Worm (Caenorhabditis elegans) whole organism, L3 larva: ENCODE results near the gene aakg-3.

Experiments used
- ama-1 ChIP-seq: fragments of 150-350 bp; optimal IDR thresholded peaks from 2 replicates; lab custom pipeline; 2018
- daf-12 ChIP-seq: fragments of 150-350 bp; optimal IDR thresholded peaks from 2 replicates; lab custom pipeline; 2014; ENCODE audit warnings: missing biosample characterization, missing genetic modification reagents, missing genetic modification characterization
- egl-27 ChIP-seq: sonication (generic microtip); optimal IDR thresholded peaks from 4 replicates; lab custom pipeline; 2017; ENCODE audit warnings: missing biosample characterization, missing genetic modification reagents, missing genetic modification characterization
- fos-1 ChIP-seq: fragments of 150-350 bp; optimal IDR thresholded peaks from 2 replicates; lab custom pipeline; 2014; ENCODE audit warnings: missing biosample characterization, missing genetic modification characterization
- lin-39 ChIP-seq: fragments of 150-350 bp; optimal IDR thresholded peaks from 2 replicates; lab custom pipeline; 2018; ENCODE audit warnings: missing biosample characterization, missing genetic modification reagents, missing genetic modification characterization
- pha-4 ChIP-seq: fragments of 150-350 bp; optimal IDR thresholded peaks from 2 replicates; lab custom pipeline; 2014; ENCODE audit warnings: missing biosample characterization, missing genetic modification reagents, missing genetic modification characterization
- snpc-4 ChIP-seq: fragments of 150-350 bp; optimal IDR thresholded peaks from 2 replicates; lab custom pipeline; 2014; ENCODE audit warnings: missing biosample characterization, missing genetic modification characterization
- tbx-2 ChIP-seq: sonication (generic microtip); optimal IDR thresholded peaks from 2 replicates; lab custom pipeline; 2016; ENCODE audit warnings: mild to moderate bottlenecking, missing genetic modification characterization, missing compliant biosample characterization
- unc-39 ChIP-seq: sonication (generic microtip); optimal IDR thresholded peaks from 4 replicates; lab custom pipeline; 2017; ENCODE audit warnings: missing biosample characterization, missing genetic modification characterization
- ztf-4 ChIP-seq: fragments of 150-350 bp; optimal IDR thresholded peaks from 2 replicates; lab custom pipeline; 2014; ENCODE audit warnings: missing biosample characterization, missing genetic modification characterization

DNA sequence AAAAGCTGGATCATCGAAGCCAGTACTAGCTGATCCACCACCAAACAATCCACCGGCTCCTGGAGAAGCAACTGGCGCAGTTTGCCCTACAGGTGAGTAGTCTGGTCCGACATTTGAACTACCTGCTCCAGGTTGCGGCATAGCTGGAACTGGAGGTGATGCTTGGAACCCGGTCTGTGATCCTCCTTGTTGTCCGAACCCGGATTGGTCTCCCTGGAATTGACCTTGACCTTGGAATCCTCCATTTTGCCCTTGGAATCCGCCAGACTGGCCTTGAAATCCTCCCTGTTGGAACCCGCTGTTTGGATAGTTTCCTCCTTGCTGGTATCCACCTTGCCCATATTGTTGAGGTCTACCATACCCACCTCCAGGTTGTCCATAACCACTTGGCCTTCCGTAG, 30.3 kb upstream of the aakg-3 start:
- TF ChIP-seq ztf-4 (tag; lab: Kevin White, UChicago) (no peak), pha-4 (tag; lab: Kevin White, UChicago) (no peak), daf-12 (tag; lab: Kevin White, UChicago) (no peak), lin-39 (tag; lab: Kevin White, UChicago) (no peak), fos-1 (tag; lab: Kevin White, UChicago) (no peak), tbx-2 (tag; lab: Kevin White, UChicago) (no peak), egl-27 (tag; lab: Kevin White, UChicago) (no peak), unc-39 (tag; lab: Kevin White, UChicago) (no peak), snpc-4 (no peak), ama-1 (no peak)
